Fruit fly (Drosophila melanogaster): ENCODE measurements around the gene Ino80.

The Ino80 gene

DNA sequence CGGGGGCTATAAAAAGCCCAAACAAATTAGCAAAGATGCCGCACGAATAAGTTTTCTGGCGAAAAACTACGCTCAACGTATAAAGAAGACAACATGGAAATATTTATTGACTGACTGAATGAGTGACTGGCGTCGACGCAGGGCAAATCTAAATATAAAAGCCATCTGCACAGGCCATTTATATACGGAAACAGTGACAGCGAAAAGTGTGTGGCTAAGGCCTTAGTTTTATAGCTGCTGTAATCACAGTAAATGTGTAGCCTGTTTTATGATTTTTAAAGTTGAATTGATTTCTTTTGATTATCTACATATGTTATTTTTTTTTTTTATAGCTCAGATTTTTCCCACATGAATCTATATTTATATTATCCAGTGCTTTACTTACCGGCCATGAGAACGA is 83.5 kb downstream of the Ino80 start:
- TF ChIP-seq Pif1B (GFP tag; optimal IDR thresholded peaks at IDR 0.05) (no peak), CG9948 (tag; optimal IDR thresholded peaks at IDR 0.05) (no peak), rn (GFP tag; IDR thresholded peaks at IDR 0.05) (no peak), CG8159 (tag; optimal IDR thresholded peaks at IDR 0.05) (no peak), D1 (tag; optimal IDR thresholded peaks at IDR 0.05) (no peak), Snoo (tag; optimal IDR thresholded peaks at IDR 0.05) (no peak), CG32121 (GFP tag; IDR thresholded peaks at IDR 0.05) (no peak), Pif1A (GFP tag; optimal IDR thresholded peaks at IDR 0.05) (no peak), CG34367 (tag; optimal IDR thresholded peaks at IDR 0.05) (no peak), CG4496 (GFP tag; IDR thresholded peaks at IDR 0.05) (no peak), CG17806 (tag; optimal IDR thresholded peaks at IDR 0.05) (no peak), gl (tag; optimal IDR thresholded peaks at IDR 0.05) (no peak), CG8301 (tag; optimal IDR thresholded peaks at IDR 0.05) (no peak), CG13204 (GFP tag; optimal IDR thresholded peaks at IDR 0.05) (no peak)
